Worm (Caenorhabditis elegans) whole organism, young adult: ENCODE measurements around the gene T26E4.7.
"Not testable (repeated sequence)": the region's sequence is repeated elsewhere in the genome, so short reads cannot be mapped to it uniquely, and the experiment has no call there.

ENCODE experiments used
- B0019.2 ChIP-seq: fragments of 200-800 bp; sonication (Bioruptor generic); conservative IDR thresholded peaks from 2 replicates; pipeline ENCODE4 v1.3.6; 2022; ENCODE audit warnings: missing genetic modification reagents, missing genetic modification characterization, missing compliant biosample characterization
- C17E4.6 ChIP-seq: fragments of 200-800 bp; sonication (Bioruptor generic); IDR thresholded peaks from 2 replicates; pipeline ENCODE4 v1.3.6; 2022; ENCODE audit warnings: missing genetic modification reagents, missing genetic modification characterization, missing compliant biosample characterization
- F33H1.4 ChIP-seq: fragments of 200-800 bp; sonication (Bioruptor generic); IDR thresholded peaks from 2 replicates; pipeline ENCODE4 v1.3.6; 2022; ENCODE audit warnings: missing genetic modification reagents, missing genetic modification characterization, missing compliant biosample characterization
- F57A8.1 ChIP-seq: fragments of 200-800 bp; sonication (Bioruptor generic); optimal IDR thresholded peaks from 2 replicates; lab custom pipeline; 2018; ENCODE audit warnings: mild to moderate bottlenecking, missing genetic modification characterization, moderate library complexity, missing compliant biosample characterization
- T26A5.8 ChIP-seq: sonication (generic microtip); optimal IDR thresholded peaks from 2 replicates; lab custom pipeline; 2016; ENCODE audit warnings: missing genetic modification characterization, missing compliant biosample characterization
- Y53G8AR.9 ChIP-seq: fragments of 200-800 bp; sonication (Bioruptor generic); conservative IDR thresholded peaks from 2 replicates; pipeline ENCODE4 v1.3.6; 2022; ENCODE audit warnings: missing genetic modification reagents, missing genetic modification characterization, missing compliant biosample characterization
- Y95B8A.8 ChIP-seq: fragments of 200-800 bp; sonication (Bioruptor generic); IDR thresholded peaks from 2 replicates; pipeline ENCODE4 v1.3.6; 2022; ENCODE audit warnings: missing genetic modification reagents, missing genetic modification characterization, missing compliant biosample characterization
- aptf-3 ChIP-seq: fragments of 200-800 bp; sonication (Bioruptor generic); IDR thresholded peaks from 2 replicates; pipeline ENCODE4 v1.3.6; 2022; ENCODE audit warnings: missing genetic modification characterization, missing compliant biosample characterization
- attf-5 ChIP-seq: fragments of 200-800 bp; sonication (Bioruptor generic); optimal IDR thresholded peaks from 2 replicates; lab custom pipeline; 2018; ENCODE audit warnings: mild to moderate bottlenecking, missing genetic modification characterization, missing compliant biosample characterization
- attf-6 ChIP-seq: fragments of 200-800 bp; sonication (Bioruptor generic); IDR thresholded peaks from 2 replicates; pipeline ENCODE4 v1.3.6; 2022; ENCODE audit warnings: missing genetic modification reagents, missing genetic modification characterization, missing compliant biosample characterization
- bed-1 ChIP-seq: fragments of 200-800 bp; sonication (Bioruptor generic); IDR thresholded peaks from 2 replicates; pipeline ENCODE4 v1.3.6; 2022; ENCODE audit warnings: missing genetic modification reagents, missing genetic modification characterization, missing compliant biosample characterization
- bed-2 ChIP-seq: fragments of 200-800 bp; sonication (Bioruptor generic); IDR thresholded peaks from 2 replicates; pipeline ENCODE4 v1.3.6; 2022; ENCODE audit warnings: missing genetic modification reagents, missing genetic modification characterization, missing compliant biosample characterization
- ccch-3 ChIP-seq: fragments of 200-800 bp; sonication (Bioruptor generic); optimal IDR thresholded peaks from 2 replicates; lab custom pipeline; 2018; ENCODE audit warnings: mild to moderate bottlenecking, missing genetic modification characterization, missing compliant biosample characterization
- cebp-1 ChIP-seq, 2 experiments: fragments of 200-800 bp in 1 of 2; sonication (Bioruptor generic) in 1 of 2; sonication (generic microtip) in 1 of 2; IDR thresholded peaks in 1 of 2; optimal IDR thresholded peaks in 1 of 2; 2 replicates each; pipeline versions ENCODE4 v1.3.6 to Lab custom; 2017 to 2022; ENCODE audit warnings: missing compliant biosample characterization in 2 of 2, missing genetic modification characterization in 2 of 2, mild to moderate bottlenecking in 1 of 2, missing genetic modification reagents in 1 of 2, moderate library complexity in 1 of 2
- cebp-2 ChIP-seq: fragments of 200-800 bp; sonication (Bioruptor generic); IDR thresholded peaks from 2 replicates; pipeline ENCODE4 v1.3.6; 2022; ENCODE audit warnings: missing genetic modification characterization, missing compliant biosample characterization
- ceh-27 ChIP-seq: fragments of 200-800 bp; sonication (Bioruptor generic); optimal IDR thresholded peaks from 2 replicates; lab custom pipeline; 2018; ENCODE audit warnings: mild to moderate bottlenecking, missing genetic modification characterization, moderate library complexity, missing compliant biosample characterization
- ceh-40 ChIP-seq: fragments of 200-800 bp; sonication (Bioruptor generic); IDR thresholded peaks from 2 replicates; pipeline ENCODE4 v1.3.6; 2022; ENCODE audit warnings: missing genetic modification characterization, missing compliant biosample characterization
- ceh-58 ChIP-seq: fragments of 200-800 bp; sonication (Bioruptor generic); IDR thresholded peaks from 2 replicates; pipeline ENCODE4 v1.3.6; 2022; ENCODE audit warnings: missing genetic modification characterization, missing compliant biosample characterization
- ceh-79 ChIP-seq: sonication (generic microtip); optimal IDR thresholded peaks from 2 replicates; lab custom pipeline; 2017; ENCODE audit warnings: mild to moderate bottlenecking, missing genetic modification characterization, missing compliant biosample characterization
- dox-1 ChIP-seq: fragments of 200-800 bp; sonication (Bioruptor generic); IDR thresholded peaks from 2 replicates; pipeline ENCODE4 v1.3.6; 2022; ENCODE audit warnings: missing genetic modification reagents, missing genetic modification characterization, missing compliant biosample characterization
- efl-1 ChIP-seq: fragments of 150-350 bp; optimal IDR thresholded peaks from 2 replicates; lab custom pipeline; 2014; ENCODE audit warnings: missing biosample characterization, missing genetic modification reagents, missing genetic modification characterization
- egl-18 ChIP-seq: fragments of 200-800 bp; sonication (Bioruptor generic); IDR thresholded peaks from 2 replicates; pipeline ENCODE4 v1.3.6; 2022; ENCODE audit warnings: missing genetic modification reagents, missing genetic modification characterization, missing compliant biosample characterization
- egl-44 ChIP-seq: fragments of 200-800 bp; sonication (Bioruptor generic); IDR thresholded peaks from 2 replicates; pipeline ENCODE4 v1.3.6; 2022; ENCODE audit warnings: missing genetic modification reagents, missing genetic modification characterization, missing compliant biosample characterization
- egrh-3 ChIP-seq: fragments of 200-800 bp; sonication (Bioruptor generic); IDR thresholded peaks from 2 replicates; pipeline ENCODE4 v1.3.6; 2022; ENCODE audit warnings: missing genetic modification reagents, missing genetic modification characterization, missing compliant biosample characterization
- ekl-4 ChIP-seq: fragments of 200-800 bp; sonication (Bioruptor generic); IDR thresholded peaks from 2 replicates; pipeline ENCODE4 v1.3.6; 2022; ENCODE audit warnings: missing genetic modification reagents, missing genetic modification characterization, missing compliant biosample characterization
- fkh-3 ChIP-seq: sonication (generic microtip); optimal IDR thresholded peaks from 2 replicates; lab custom pipeline; 2016; ENCODE audit warnings: mild to moderate bottlenecking, missing genetic modification characterization, missing compliant biosample characterization
- gei-17 ChIP-seq: fragments of 200-800 bp; sonication (Bioruptor generic); optimal IDR thresholded peaks from 2 replicates; lab custom pipeline; 2018; ENCODE audit warnings: mild to moderate bottlenecking, missing genetic modification characterization, missing compliant biosample characterization
- him-1 ChIP-seq: sonication (generic microtip); optimal IDR thresholded peaks from 2 replicates; lab custom pipeline; 2016; ENCODE audit warnings: missing genotype, missing genetic modification reagents, missing genetic modification characterization, missing compliant biosample characterization
- hmg-1.2 ChIP-seq: fragments of 200-800 bp; sonication (Bioruptor generic); IDR thresholded peaks from 2 replicates; pipeline ENCODE4 v1.3.6; 2022; ENCODE audit warnings: missing genetic modification reagents, missing genetic modification characterization, missing compliant biosample characterization
- hrde-1 ChIP-seq: sonication (generic microtip); optimal IDR thresholded peaks from 2 replicates; lab custom pipeline; 2016; ENCODE audit warnings: missing genetic modification characterization, mild to moderate bottlenecking, missing compliant biosample characterization, moderate library complexity, missing genotype, missing genetic modification reagents, borderline replicate concordance
- hsf-1 ChIP-seq: fragments of 200-800 bp; sonication (Bioruptor generic); IDR thresholded peaks from 2 replicates; pipeline ENCODE4 v1.3.6; 2022; ENCODE audit warnings: missing genetic modification reagents, missing genetic modification characterization, missing compliant biosample characterization
- let-526 ChIP-seq: fragments of 200-800 bp; sonication (Bioruptor generic); IDR thresholded peaks from 2 replicates; pipeline ENCODE4 v1.3.6; 2022; ENCODE audit warnings: missing genetic modification reagents, missing genetic modification characterization, missing compliant biosample characterization
- lin-26 ChIP-seq: fragments of 200-800 bp; sonication (Bioruptor generic); IDR thresholded peaks from 2 replicates; pipeline ENCODE4 v1.3.6; 2022; ENCODE audit warnings: missing genetic modification reagents, missing genetic modification characterization, missing compliant biosample characterization
- lin-54 ChIP-seq: fragments of 200-800 bp; sonication (Bioruptor generic); optimal IDR thresholded peaks from 2 replicates; lab custom pipeline; 2018; ENCODE audit warnings: mild to moderate bottlenecking, missing genetic modification characterization, missing compliant biosample characterization
- madf-6 ChIP-seq: fragments of 200-800 bp; sonication (Bioruptor generic); IDR thresholded peaks from 2 replicates; pipeline ENCODE4 v1.3.6; 2022; ENCODE audit warnings: missing genetic modification reagents, missing genetic modification characterization, missing compliant biosample characterization
- madf-8 ChIP-seq: fragments of 200-800 bp; sonication (Bioruptor generic); conservative IDR thresholded peaks from 2 replicates; pipeline ENCODE4 v1.3.6; 2022; ENCODE audit warnings: missing genetic modification reagents, missing genetic modification characterization, missing compliant biosample characterization
- mes-4 ChIP-seq: sonication (generic microtip); optimal IDR thresholded peaks from 2 replicates; lab custom pipeline; 2016; ENCODE audit warnings: missing genotype, missing genetic modification characterization, missing compliant biosample characterization
- mxl-1 ChIP-seq: sonication (generic microtip); optimal IDR thresholded peaks from 2 replicates; lab custom pipeline; 2016; ENCODE audit warnings: missing genetic modification characterization, missing compliant biosample characterization
- rec-8 ChIP-seq, 2 experiments: sonication (generic microtip); optimal IDR thresholded peaks; 2 replicates each; lab custom pipeline; 2016; ENCODE audit warnings: mild to moderate bottlenecking in 2 of 2, missing genetic modification characterization in 2 of 2, missing genetic modification reagents in 2 of 2, missing genotype in 2 of 2, missing biosample characterization in 1 of 2, missing compliant biosample characterization in 1 of 2, moderate library complexity in 1 of 2
- rpc-1 ChIP-seq, 2 experiments: fragments of 150-350 bp in 1 of 2; sonication (generic microtip) in 1 of 2; optimal IDR thresholded peaks; 2 replicates each; lab custom pipeline; 2014 to 2018; ENCODE audit warnings: missing biosample characterization in 1 of 2, missing genetic modification characterization in 1 of 2, missing genetic modification reagents in 1 of 2, missing genotype in 1 of 2
- sea-2 ChIP-seq: fragments of 200-800 bp; sonication (Bioruptor generic); IDR thresholded peaks from 2 replicates; pipeline ENCODE4 v1.3.6; 2022; ENCODE audit warnings: missing genetic modification characterization, missing compliant biosample characterization
- snpc-1.1 ChIP-seq: sonication (generic microtip); optimal IDR thresholded peaks from 2 replicates; lab custom pipeline; 2017; ENCODE audit warnings: missing genetic modification characterization, mild to moderate bottlenecking, missing compliant biosample characterization, antibody characterized with exemption, moderate library complexity, missing genotype, missing genetic modification reagents; ENCODE audit not compliant: insufficient read depth
- ztf-25 ChIP-seq: fragments of 200-800 bp; sonication (Bioruptor generic); IDR thresholded peaks from 2 replicates; pipeline ENCODE4 v1.3.6; 2022; ENCODE audit warnings: missing genetic modification reagents, missing genetic modification characterization, missing compliant biosample characterization
- ztf-26 ChIP-seq: sonication (generic microtip); optimal IDR thresholded peaks from 2 replicates; lab custom pipeline; 2017; ENCODE audit warnings: missing genetic modification characterization, missing compliant biosample characterization
- ztf-3 ChIP-seq: fragments of 200-800 bp; sonication (Bioruptor generic); optimal IDR thresholded peaks from 2 replicates; lab custom pipeline; 2018; ENCODE audit warnings: mild to moderate bottlenecking, missing genetic modification characterization, missing compliant biosample characterization
- ztf-6 ChIP-seq: fragments of 200-800 bp; sonication (Bioruptor generic); IDR thresholded peaks from 2 replicates; pipeline ENCODE4 v1.3.6; 2022; ENCODE audit warnings: missing genetic modification reagents, missing genetic modification characterization, missing compliant biosample characterization

The T26E4.7 gene

DNA sequence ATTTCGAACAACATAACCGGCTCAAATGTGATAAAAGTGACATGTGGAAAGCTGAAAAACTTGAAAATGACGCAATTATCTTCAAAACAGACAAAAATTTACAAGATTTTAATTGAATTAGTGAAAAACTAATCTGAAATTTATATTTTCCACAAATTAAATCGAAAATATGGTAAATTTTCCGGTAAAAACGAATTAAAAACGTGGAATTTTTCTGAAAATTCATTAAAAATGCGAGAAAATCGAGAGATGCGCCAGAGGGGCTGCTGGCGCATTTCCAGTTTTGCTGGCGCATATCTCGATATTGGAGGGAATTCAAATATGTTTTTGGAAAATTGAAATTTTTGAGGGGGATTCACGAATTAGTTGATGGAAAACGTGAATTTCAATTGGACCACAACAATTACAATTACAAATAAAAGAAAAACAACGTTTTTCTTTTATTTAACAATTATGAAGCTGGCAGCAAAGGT lies 27.2 kb upstream of the T26E4.7 start, which contains the start of the genes haf-3 and F57A10.2 (continued):
- no peak for TF ChIP-seq hrde-1 (tag; lab: Kevin White, UChicago)
- no peak for TF ChIP-seq bed-2
- TF ChIP-seq ceh-58, result no peak
- no peak for TF ChIP-seq T26A5.8 (tag; lab: Kevin White, UChicago)
- no peak for TF ChIP-seq rec-8 (tag; optimal IDR thresholded peaks at IDR 0.05; lab: Kevin White, UChicago)
- peak; percentile 46 for TF ChIP-seq snpc-1.1 (tag; lab: Kevin White, UChicago)
- peak; percentile 50 for TF ChIP-seq attf-5
- no peak for TF ChIP-seq C17E4.6 (GFP tag; lab: Robert Waterston, UW)
- no peak for TF ChIP-seq fkh-3
- peak; percentile 57 for TF ChIP-seq hmg-1.2 (GFP tag; lab: Robert Waterston, UW)
- TF ChIP-seq rpc-1 (optimal IDR thresholded peaks at IDR 0.05; lab: Kevin White, UChicago), result no peak
- TF ChIP-seq rpc-1 (tag; optimal IDR thresholded peaks at IDR 0.05; lab: Kevin White, UChicago), result no peak
- TF ChIP-seq ztf-26 (tag; lab: Kevin White, UChicago), result peak; percentile 51
- no peak for TF ChIP-seq F57A8.1 (GFP tag; lab: Kevin White, UChicago)
- TF ChIP-seq lin-54 (GFP tag; lab: Kevin White, UChicago), result peak; percentile 99
- TF ChIP-seq mxl-1 (tag; lab: Kevin White, UChicago), result no peak
- no peak for TF ChIP-seq ztf-6
- no peak for TF ChIP-seq ceh-40
- no peak for TF ChIP-seq ztf-3 (GFP tag; lab: Kevin White, UChicago)
- TF ChIP-seq ceh-27 (GFP tag; lab: Kevin White, UChicago), result peak; percentile 65
- 0 out of 2 replicates have a peak, but pooled peaks have one; percentile 32 for TF ChIP-seq let-526
- TF ChIP-seq ccch-3, result no peak
- TF ChIP-seq egl-18 (GFP tag; lab: Robert Waterston, UW), result no peak
- TF ChIP-seq him-1 (tag; lab: Kevin White, UChicago), result peak; percentile 65
- TF ChIP-seq madf-8 (GFP tag; lab: Robert Waterston, UW), result peak; percentile 62
- TF ChIP-seq gei-17 (GFP tag; lab: Kevin White, UChicago), result peak; percentile 48
- TF ChIP-seq efl-1 (GFP tag; lab: Kevin White, UChicago), result peak; percentile 90
- TF ChIP-seq bed-1 (GFP tag; lab: Robert Waterston, UW), result no peak
- TF ChIP-seq egrh-3 (GFP tag; lab: Robert Waterston, UW), result no peak
- no peak for TF ChIP-seq ztf-25
- no peak for TF ChIP-seq ceh-79 (tag; lab: Kevin White, UChicago)

DNA sequence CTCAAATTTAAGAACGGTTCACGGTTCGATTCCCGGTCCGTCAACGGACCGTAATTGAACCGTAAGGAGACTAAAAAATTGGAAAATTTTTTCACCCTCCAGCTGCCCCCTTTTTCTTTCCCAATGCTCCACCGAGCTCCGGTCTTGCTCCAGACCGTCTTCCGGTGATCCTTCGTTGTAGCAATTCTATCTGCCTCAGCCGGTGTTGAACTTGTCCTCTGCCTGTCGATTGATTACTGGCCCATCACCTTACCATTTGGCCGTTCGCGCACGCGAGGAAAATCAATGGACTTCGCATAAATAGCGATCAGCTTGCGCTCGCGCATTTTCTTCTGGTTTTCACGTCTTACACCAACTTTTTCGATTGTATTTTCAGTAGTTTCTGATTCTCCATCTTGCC lies 26.0 kb upstream of the T26E4.7 start:
- TF ChIP-seq sea-2 (GFP tag; lab: Robert Waterston, UW) (0 out of 2 replicates have a peak, but pooled peaks have one; percentile 60), ztf-25 (peak; percentile 72; the same call in 1 of the 2 replicates), egl-44 (peak; percentile 95), rpc-1 (tag; optimal IDR thresholded peaks at IDR 0.05; lab: Kevin White, UChicago) (peak; percentile 61), attf-6 (GFP tag; lab: Robert Waterston, UW) (peak; percentile 89), ekl-4 (GFP tag; lab: Robert Waterston, UW) (peak; percentile 85), ceh-58 (peak; percentile 91), Y95B8A.8 (GFP tag; lab: Robert Waterston, UW) (peak; percentile 69; the same call in 1 of the 2 replicates), Y53G8AR.9 (GFP tag; lab: Robert Waterston, UW) (peak; percentile 84), bed-1 (GFP tag; lab: Robert Waterston, UW) (peak; percentile 84; the same call in 1 of the 2 replicates), lin-26 (GFP tag; lab: Robert Waterston, UW) (peak; percentile 99), cebp-1 (GFP tag; IDR thresholded peaks at IDR 0.05; lab: Robert Waterston, UW) (peak; percentile 59), mes-4 (tag; lab: Kevin White, UChicago) (peak; percentile 22), madf-6 (GFP tag; lab: Robert Waterston, UW) (peak; percentile 79), aptf-3 (GFP tag; lab: Robert Waterston, UW) (peak; percentile 95; the same call in 1 of the 2 replicates), hsf-1 (peak; percentile 69), egl-18 (GFP tag; lab: Robert Waterston, UW) (0 out of 2 replicates have a peak, but pooled peaks have one; percentile 29), F33H1.4 (GFP tag; lab: Robert Waterston, UW) (peak; percentile 27; the same call in 1 of the 2 replicates), B0019.2 (GFP tag; lab: Robert Waterston, UW) (peak; percentile 53), dox-1 (GFP tag; lab: Robert Waterston, UW) (peak; percentile 83), cebp-2 (GFP tag; lab: Robert Waterston, UW) (peak; percentile 94; the same call in 1 of the 2 replicates)
- not testable (repeated sequence) for TF ChIP-seq rpc-1 (optimal IDR thresholded peaks at IDR 0.05; lab: Kevin White, UChicago); cebp-1 (tag; optimal IDR thresholded peaks at IDR 0.05; lab: Kevin White, UChicago)
